Fruit fly (Drosophila melanogaster) whole organism, embryonic: ENCODE data around the gene Kmn2.

Source experiments
- CG10209 ChIP-seq: fragments of 200-800 bp; sonication (Bioruptor generic); optimal IDR thresholded peaks from 3 replicates; lab custom pipeline; 2017; ENCODE audit warnings: missing biosample characterization, mild to moderate bottlenecking, missing genetic modification characterization, missing genetic modification reagents
- CG1024 ChIP-seq: fragments of 200-800 bp; sonication (Bioruptor generic); IDR thresholded peaks from 2 replicates; pipeline ENCODE4 v1.3.6; 2022; ENCODE audit warnings: missing biosample characterization, missing genetic modification characterization
- CG10267 ChIP-seq: fragments of 200-800 bp; sonication (Bioruptor generic); optimal IDR thresholded peaks from 2 replicates; lab custom pipeline; 2018; ENCODE audit warnings: missing biosample characterization, mild to moderate bottlenecking, missing genetic modification characterization, moderate library complexity
- CG12391 ChIP-seq: fragments of 200-800 bp; sonication (Bioruptor generic); optimal IDR thresholded peaks from 3 replicates; lab custom pipeline; 2018; ENCODE audit warnings: missing biosample characterization, mild to moderate bottlenecking, missing genetic modification characterization, moderate library complexity
- CG13775 ChIP-seq: fragments of 200-800 bp; sonication (Bioruptor generic); optimal IDR thresholded peaks from 3 replicates; lab custom pipeline; 2017; ENCODE audit warnings: missing biosample characterization, mild to moderate bottlenecking, missing genetic modification characterization
- CG14710 ChIP-seq: fragments of 200-800 bp; sonication (Bioruptor generic); optimal IDR thresholded peaks from 3 replicates; lab custom pipeline; 2019; ENCODE audit warnings: missing biosample characterization, mild to moderate bottlenecking, missing genetic modification characterization, moderate library complexity
- CG14860 ChIP-seq: fragments of 200-800 bp; sonication (Bioruptor generic); IDR thresholded peaks from 3 replicates; pipeline ENCODE4 v1.3.6; 2022; ENCODE audit warnings: missing biosample characterization, missing genetic modification characterization; ENCODE audit not compliant: partially characterized antibody
- CG17359 ChIP-seq: fragments of 200-800 bp; sonication (Bioruptor generic); optimal IDR thresholded peaks from 3 replicates; lab custom pipeline; 2018; ENCODE audit warnings: missing biosample characterization, mild to moderate bottlenecking, missing genetic modification characterization, moderate library complexity
- CG18262 ChIP-seq: fragments of 200-800 bp; optimal IDR thresholded peaks from 3 replicates; lab custom pipeline; 2019; ENCODE audit warnings: missing biosample characterization, mild to moderate bottlenecking, missing genetic modification characterization, moderate library complexity
- CG18599 ChIP-seq: fragments of 200-800 bp; sonication (Bioruptor generic); optimal IDR thresholded peaks from 3 replicates; lab custom pipeline; 2017; ENCODE audit warnings: missing biosample characterization, missing genetic modification characterization, mild to moderate bottlenecking, moderate library complexity, missing genetic modification reagents
- CG2116 ChIP-seq: fragments of 200-800 bp; sonication (Bioruptor generic); optimal IDR thresholded peaks from 3 replicates; lab custom pipeline; 2018; ENCODE audit warnings: missing biosample characterization, mild to moderate bottlenecking, missing genetic modification characterization
- CG2129 ChIP-seq: fragments of 200-800 bp; sonication (Bioruptor generic); IDR thresholded peaks from 2 replicates; pipeline ENCODE4 v1.3.6; 2022; ENCODE audit warnings: missing biosample characterization, missing genetic modification characterization; ENCODE audit not compliant: partially characterized antibody
- CG2875 ChIP-seq: fragments of 200-800 bp; sonication (Bioruptor generic); optimal IDR thresholded peaks from 2 replicates; lab custom pipeline; 2017; ENCODE audit warnings: missing biosample characterization, mild to moderate bottlenecking, missing genetic modification characterization, missing genetic modification reagents
- CG31388 ChIP-seq: fragments of 200-800 bp; sonication (Bioruptor generic); optimal IDR thresholded peaks from 2 replicates; lab custom pipeline; 2016; ENCODE audit warnings: missing biosample characterization, missing genetic modification characterization
- CG32772 ChIP-seq: fragments of 200-800 bp; sonication (Bioruptor generic); IDR thresholded peaks from 2 replicates; pipeline ENCODE4 v1.3.6; 2022; ENCODE audit warnings: missing biosample characterization, missing genetic modification characterization
- CG3407 ChIP-seq: fragments of 200-800 bp; sonication (Bioruptor generic); optimal IDR thresholded peaks from 2 replicates; lab custom pipeline; 2018; ENCODE audit warnings: missing biosample characterization, mild to moderate bottlenecking, missing genetic modification characterization
- CG3847 ChIP-seq: fragments of 200-800 bp; sonication (Bioruptor generic); IDR thresholded peaks from 2 replicates; pipeline ENCODE4 v1.3.6; 2022; ENCODE audit warnings: missing biosample characterization, missing genetic modification characterization
- CG7963 ChIP-seq: fragments of 200-800 bp; sonication (Bioruptor generic); IDR thresholded peaks from 3 replicates; pipeline ENCODE4 v1.3.6; 2022; ENCODE audit warnings: missing biosample characterization, missing genetic modification characterization; ENCODE audit not compliant: partially characterized antibody
- CG8478 ChIP-seq: fragments of >200 bp; optimal IDR thresholded peaks from 2 replicates; lab custom pipeline; 2018
- CG8765 ChIP-seq: fragments of 200-800 bp; sonication (Bioruptor generic); IDR thresholded peaks from 2 replicates; pipeline ENCODE4 v1.3.6; 2022; ENCODE audit warnings: missing biosample characterization, missing genetic modification characterization
- CG9609 ChIP-seq: fragments of 200-800 bp; sonication (Bioruptor generic); optimal IDR thresholded peaks from 3 replicates; lab custom pipeline; 2016; ENCODE audit warnings: missing biosample characterization, missing genetic modification characterization
- CG9797 ChIP-seq: fragments of 200-800 bp; sonication (Bioruptor generic); optimal IDR thresholded peaks from 3 replicates; lab custom pipeline; 2018; ENCODE audit warnings: missing biosample characterization, mild to moderate bottlenecking, missing genetic modification characterization
- Elba2 ChIP-seq: fragments of 200-800 bp; sonication (Bioruptor generic); optimal IDR thresholded peaks from 3 replicates; lab custom pipeline; 2016; ENCODE audit warnings: missing biosample characterization, missing genetic modification characterization
- Ets97D ChIP-seq: fragments of 200-800 bp; sonication (Bioruptor generic); optimal IDR thresholded peaks from 3 replicates; lab custom pipeline; 2016; ENCODE audit warnings: missing biosample characterization, missing genetic modification characterization
- Gsc ChIP-seq: fragments of 200-800 bp; sonication (Bioruptor generic); IDR thresholded peaks from 2 replicates; pipeline ENCODE4 v1.3.6; 2022; ENCODE audit warnings: missing biosample characterization, missing genetic modification characterization
- Hr3 ChIP-seq: fragments of 200-800 bp; sonication (Bioruptor generic); optimal IDR thresholded peaks from 3 replicates; lab custom pipeline; 2016; ENCODE audit warnings: missing biosample characterization, missing genetic modification characterization
- Oli ChIP-seq: fragments of 200-800 bp; sonication (Bioruptor generic); optimal IDR thresholded peaks from 2 replicates; lab custom pipeline; 2018; ENCODE audit warnings: missing biosample characterization, mild to moderate bottlenecking, missing genetic modification characterization, moderate library complexity
- Sry-δ ChIP-seq: fragments of 200-800 bp; sonication (Bioruptor generic); optimal IDR thresholded peaks from 2 replicates; lab custom pipeline; 2016; ENCODE audit warnings: missing biosample characterization, missing genetic modification characterization
- Stat92E ChIP-seq, 3 experiments: fragments of >200 bp in 2 of 3; fragments of 200-800 bp in 1 of 3; sonication (Bioruptor generic) in 1 of 3; optimal IDR thresholded peaks; 2 replicates each; lab custom pipeline; 2017 to 2019; ENCODE audit warnings: missing biosample characterization in 3 of 3, missing genetic modification characterization in 3 of 3, mild to moderate bottlenecking in 1 of 3, moderate library complexity in 1 of 3
- bbx ChIP-seq: fragments of 200-800 bp; sonication (Bioruptor generic); IDR thresholded peaks from 2 replicates; pipeline ENCODE4 v1.3.6; 2022; ENCODE audit warnings: missing biosample characterization, missing genetic modification characterization; ENCODE audit not compliant: partially characterized antibody
- caup ChIP-seq: fragments of 200-800 bp; sonication (Bioruptor generic); optimal IDR thresholded peaks from 3 replicates; lab custom pipeline; 2017; ENCODE audit warnings: missing biosample characterization, mild to moderate bottlenecking, missing genetic modification characterization, moderate library complexity; ENCODE audit not compliant: severe bottlenecking
- disco-r ChIP-seq: fragments of 200-800 bp; sonication (Bioruptor generic); optimal IDR thresholded peaks from 2 replicates; lab custom pipeline; 2016; ENCODE audit warnings: missing biosample characterization, missing genetic modification characterization
- fd102C ChIP-seq: fragments of 200-800 bp; sonication (Bioruptor generic); optimal IDR thresholded peaks from 2 replicates; lab custom pipeline; 2018; ENCODE audit warnings: missing biosample characterization, mild to moderate bottlenecking, missing genetic modification characterization, moderate library complexity
- fd3F ChIP-seq: fragments of 200-800 bp; sonication (Bioruptor generic); optimal IDR thresholded peaks from 2 replicates; lab custom pipeline; 2018; ENCODE audit warnings: missing biosample characterization, mild to moderate bottlenecking, missing genetic modification characterization, moderate library complexity
- fu2 ChIP-seq: fragments of 200-800 bp; sonication (Bioruptor generic); optimal IDR thresholded peaks from 2 replicates; lab custom pipeline; 2016; ENCODE audit warnings: missing biosample characterization, missing genetic modification characterization
- grn ChIP-seq: fragments of 200-800 bp; sonication (Bioruptor generic); optimal IDR thresholded peaks from 3 replicates; lab custom pipeline; 2017; ENCODE audit warnings: missing biosample characterization, missing genetic modification characterization
- ham ChIP-seq: fragments of 200-800 bp; sonication (Bioruptor generic); IDR thresholded peaks from 2 replicates; pipeline ENCODE4 v1.3.6; 2022; ENCODE audit warnings: missing biosample characterization, missing genetic modification characterization
- ind ChIP-seq: fragments of 200-800 bp; sonication (Bioruptor generic); optimal IDR thresholded peaks from 3 replicates; lab custom pipeline; 2016; ENCODE audit warnings: missing biosample characterization, missing genetic modification characterization
- jigr1 ChIP-seq: fragments of 200-800 bp; sonication (Bioruptor generic); IDR thresholded peaks from 3 replicates; pipeline ENCODE4 v1.3.6; 2022; ENCODE audit warnings: missing biosample characterization, missing genetic modification characterization
- jing ChIP-seq: fragments of 200-800 bp; sonication (Bioruptor generic); optimal IDR thresholded peaks from 2 replicates; lab custom pipeline; 2018; ENCODE audit warnings: missing biosample characterization, mild to moderate bottlenecking, missing genetic modification characterization
- oc ChIP-seq: fragments of 200-800 bp; sonication (Bioruptor generic); optimal IDR thresholded peaks from 2 replicates; lab custom pipeline; 2018; ENCODE audit warnings: missing biosample characterization, mild to moderate bottlenecking, missing genetic modification characterization, moderate library complexity
- pita ChIP-seq: fragments of 200-800 bp; sonication (Bioruptor generic); optimal IDR thresholded peaks from 2 replicates; lab custom pipeline; 2017; ENCODE audit warnings: missing biosample characterization, mild to moderate bottlenecking, missing genetic modification characterization
- repo ChIP-seq: fragments of 200-800 bp; sonication (Bioruptor generic); optimal IDR thresholded peaks from 2 replicates; lab custom pipeline; 2016; ENCODE audit warnings: missing biosample characterization, missing genetic modification characterization
- sens ChIP-seq: fragments of 200-800 bp; sonication (Bioruptor generic); peaks from one replicate; lab custom pipeline; 2016; ENCODE audit warnings: missing biosample characterization, missing genetic modification characterization
- sima ChIP-seq: fragments of 200-800 bp; sonication (Bioruptor generic); optimal IDR thresholded peaks from 2 replicates; lab custom pipeline; 2016; ENCODE audit warnings: missing biosample characterization, missing genetic modification characterization
- slbo ChIP-seq: fragments of 200-800 bp; sonication (Bioruptor generic); IDR thresholded peaks from 2 replicates; pipeline ENCODE4 v1.3.6; 2022; ENCODE audit warnings: missing biosample characterization, missing genetic modification characterization
- sqz ChIP-seq: fragments of 200-800 bp; sonication (Bioruptor generic); optimal IDR thresholded peaks from 3 replicates; lab custom pipeline; 2018; ENCODE audit warnings: missing biosample characterization, mild to moderate bottlenecking, missing genetic modification characterization
- tin ChIP-seq: fragments of 200-800 bp; sonication (Bioruptor generic); optimal IDR thresholded peaks from 3 replicates; lab custom pipeline; 2016; ENCODE audit warnings: missing biosample characterization, missing genetic modification characterization

Kmn2 gene

dm6 chr3R:8013121-8014009 is 12.3 kb upstream of the Kmn2 start, which contains the start of the genes CG10435 and Pbp95 (continued):
- TF ChIP-seq CG3407 (GFP tag; lab: Kevin White, UChicago) (no peak), fd102C (no peak), Ets97D (GFP tag; lab: Kevin White, UChicago) (peak; percentile 51), fu2 (GFP tag; lab: Kevin White, UChicago) (peak; percentile 40), jing (GFP tag; lab: Kevin White, UChicago) (no peak), Stat92E (GFP tag; optimal IDR thresholded peaks at IDR 0.05; lab: Kevin White, UChicago) (no peak), CG9609 (GFP tag; lab: Kevin White, UChicago) (peak; percentile 38), CG2129 (peak; percentile 56), CG14710 (tag; lab: Kevin White, UChicago) (peak; percentile 48), jigr1 (GFP tag; lab: Robert Waterston, UW) (no peak), Oli (tag; lab: Kevin White, UChicago) (no peak), CG14860 (GFP tag; lab: Robert Waterston, UW) (peak; percentile 44; the same call in 1 of the 3 replicates), oc (tag; lab: Kevin White, UChicago) (no peak), caup (GFP tag; lab: Kevin White, UChicago) (peak; percentile 31), CG9797 (GFP tag; lab: Kevin White, UChicago) (no peak), sqz (GFP tag; lab: Kevin White, UChicago) (no peak), ham (GFP tag; lab: Robert Waterston, UW) (no peak), CG18262 (tag; lab: Kevin White, UChicago) (no peak), CG8765 (GFP tag; lab: Robert Waterston, UW) (no peak), CG10209 (no peak), CG2116 (GFP tag; lab: Kevin White, UChicago) (peak; percentile 56), disco-r (GFP tag; lab: Kevin White, UChicago) (no peak), CG1024 (GFP tag; lab: Robert Waterston, UW) (0 out of 2 replicates have a peak, but pooled peaks have one; percentile 39), CG8478 (no peak), CG13775 (GFP tag; lab: Kevin White, UChicago) (peak; percentile 56), grn (GFP tag; lab: Kevin White, UChicago) (no peak), CG10267 (tag; lab: Kevin White, UChicago) (peak; percentile 86), CG12391 (tag; lab: Kevin White, UChicago) (peak; percentile 68), ind (peak; percentile 69), Elba2 (peak; percentile 78), repo (GFP tag; lab: Kevin White, UChicago) (no peak), CG2875 (GFP tag; lab: Kevin White, UChicago) (no peak), CG18599 (GFP tag; lab: Kevin White, UChicago) (no peak), bbx (peak; percentile 68), fd3F (GFP tag; lab: Kevin White, UChicago) (peak; percentile 31), CG31388 (no peak), CG32772 (GFP tag; lab: Robert Waterston, UW) (peak; percentile 48; the same call in 1 of the 2 replicates), sens (peak; percentile 87), Gsc (GFP tag; lab: Robert Waterston, UW) (no peak), Sry-δ (peak; percentile 84), CG7963 (GFP tag; lab: Robert Waterston, UW) (0 out of 3 replicates have a peak, but pooled peaks have one; percentile 26), CG3847 (GFP tag; lab: Robert Waterston, UW) (peak; percentile 60), slbo (peak; percentile 78), tin (GFP tag; lab: Kevin White, UChicago) (peak; percentile 45), sima (GFP tag; lab: Kevin White, UChicago) (no peak), CG17359 (tag; lab: Kevin White, UChicago) (peak; percentile 51), pita (GFP tag; lab: Kevin White, UChicago) (no peak), Hr3 (GFP tag; lab: Kevin White, UChicago) (peak; percentile 49)
